Worm (Caenorhabditis elegans): Measurements from ENCODE around the gene F13H8.8.

F13H8.8 gene

DNA sequence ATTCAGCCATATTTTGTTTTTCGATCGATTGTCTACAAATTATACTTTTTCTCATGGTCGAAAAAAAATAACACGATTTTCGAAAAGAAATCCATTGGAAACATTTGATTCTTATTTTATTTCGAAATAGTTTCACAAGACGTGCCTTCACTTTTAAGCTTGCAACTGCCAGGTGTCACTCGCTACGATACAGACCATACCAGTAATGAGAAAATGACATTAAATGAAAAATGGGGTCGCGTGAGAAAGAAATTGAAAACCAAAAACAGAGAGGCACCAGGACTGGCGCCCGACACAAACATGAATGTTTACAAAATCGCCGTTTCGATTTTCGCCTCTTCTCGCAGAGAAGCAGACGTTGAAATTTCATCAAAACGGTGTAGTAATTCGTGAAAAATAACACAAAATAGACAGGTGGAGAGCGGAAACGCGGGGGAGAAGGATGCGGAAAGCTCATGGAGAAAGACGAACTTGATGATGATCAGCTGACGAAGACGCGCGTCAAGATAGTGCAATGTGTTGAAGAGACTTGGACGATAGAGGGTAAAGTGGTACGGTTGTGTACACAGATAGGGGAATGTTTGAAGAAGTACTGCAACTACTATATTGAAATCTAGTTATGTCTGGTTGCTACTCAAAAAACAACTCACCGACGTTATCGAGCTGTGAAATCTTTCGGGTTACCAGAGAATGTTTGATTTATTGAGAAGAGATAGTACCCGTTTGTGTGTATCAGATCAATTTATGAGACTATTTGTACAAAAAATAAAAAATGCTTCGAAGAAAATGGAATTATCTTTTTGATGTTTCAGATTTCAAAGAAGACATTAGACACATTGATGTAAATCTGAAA is 31.6 kb downstream of the F13H8.8 start (continued):
- TF ChIP-seq hlh-11 (tag; optimal IDR thresholded peaks at IDR 0.05) (peak; percentile 59), mxl-3 (GFP tag; optimal IDR thresholded peaks at IDR 0.05) (no peak), hlh-30 (tag; optimal IDR thresholded peaks at IDR 0.05; ENCODE audit: insufficient read depth) (peak; percentile 49), ztf-7 (tag; optimal IDR thresholded peaks at IDR 0.05) (no peak), R02D3.7 (tag; optimal IDR thresholded peaks at IDR 0.05) (no peak), nhr-111 (GFP tag; optimal IDR thresholded peaks at IDR 0.05) (no peak)

DNA sequence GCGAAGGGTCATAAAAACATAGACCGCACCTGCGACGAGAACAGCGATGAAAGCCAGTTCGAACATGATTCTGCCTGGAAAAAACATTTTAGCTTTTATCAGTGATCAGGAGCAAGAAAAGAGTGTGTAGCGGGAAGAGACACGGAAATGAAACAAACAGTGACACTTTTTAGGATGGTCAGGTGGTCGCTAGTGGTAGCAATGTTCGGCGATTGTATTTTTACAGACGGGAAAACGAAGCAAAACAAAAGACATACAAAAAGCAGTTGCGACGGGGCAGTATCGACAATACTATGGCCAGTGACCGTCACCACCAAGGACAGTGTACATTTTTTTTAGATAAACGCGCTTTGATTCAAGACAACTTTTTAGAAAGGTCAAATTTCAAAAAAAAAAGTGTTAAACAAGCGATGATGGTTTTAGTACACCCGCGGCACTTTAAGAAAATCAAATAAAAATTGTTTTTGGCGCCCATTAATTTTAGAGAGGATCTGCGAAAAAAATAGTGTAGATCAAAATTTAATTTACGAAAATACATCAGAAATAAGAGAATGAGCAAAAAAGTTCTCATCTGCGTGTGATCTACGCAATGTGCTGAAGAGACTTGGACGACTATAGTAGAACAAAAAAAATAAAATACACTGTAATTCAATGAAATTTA is 32.3 kb downstream of the F13H8.8 start, which contains the start of gene T24H7.9:
T24H7.9 (minus strand) TSS at position 74 of the 661 bp plus-strand sequence.
- peak; percentile 68 for TF ChIP-seq aha-1 (tag)
- no peak for TF ChIP-seq zag-1 (tag; optimal IDR thresholded peaks at IDR 0.05)
- TF ChIP-seq daf-16 (GFP tag; optimal IDR thresholded peaks at IDR 0.05): no peak
- TF ChIP-seq daf-16 (tag; optimal IDR thresholded peaks at IDR 0.05): peak; percentile 60
- peak; percentile 37; the same call in 1 of the 2 replicates for TF ChIP-seq dmd-6 (GFP tag; IDR thresholded peaks at IDR 0.05)
- peak; percentile 8 for TF ChIP-seq mep-1 (tag; optimal IDR thresholded peaks at IDR 0.05)
- peak; percentile 43; the same call in 1 of the 2 replicates for TF ChIP-seq lin-29 (GFP tag; IDR thresholded peaks at IDR 0.05)
- peak; percentile 61 for TF ChIP-seq dve-1 (tag; optimal IDR thresholded peaks at IDR 0.05; ENCODE audit: insufficient read depth)
- peak; percentile 66 for TF ChIP-seq hlh-30 (tag; optimal IDR thresholded peaks at IDR 0.05; ENCODE audit: insufficient read depth)
- 0 out of 2 replicates have a peak, but pooled peaks have one; percentile 41 for TF ChIP-seq lin-1 (GFP tag; IDR thresholded peaks at IDR 0.05)
- TF ChIP-seq mes-2 (tag; optimal IDR thresholded peaks at IDR 0.05; ENCODE audit: poor library complexity, severe bottlenecking): peak; percentile 23
- peak; percentile 31 for TF ChIP-seq nhr-28 (tag; optimal IDR thresholded peaks at IDR 0.05)
- no peak for TF ChIP-seq ztf-11 (tag; optimal IDR thresholded peaks at IDR 0.05)
- no peak for TF ChIP-seq zip-2 (tag; optimal IDR thresholded peaks at IDR 0.05)
- peak; percentile 68 for TF ChIP-seq hlh-11 (tag; optimal IDR thresholded peaks at IDR 0.05)
- TF ChIP-seq php-3 (GFP tag; IDR thresholded peaks at IDR 0.05): no peak

DNA sequence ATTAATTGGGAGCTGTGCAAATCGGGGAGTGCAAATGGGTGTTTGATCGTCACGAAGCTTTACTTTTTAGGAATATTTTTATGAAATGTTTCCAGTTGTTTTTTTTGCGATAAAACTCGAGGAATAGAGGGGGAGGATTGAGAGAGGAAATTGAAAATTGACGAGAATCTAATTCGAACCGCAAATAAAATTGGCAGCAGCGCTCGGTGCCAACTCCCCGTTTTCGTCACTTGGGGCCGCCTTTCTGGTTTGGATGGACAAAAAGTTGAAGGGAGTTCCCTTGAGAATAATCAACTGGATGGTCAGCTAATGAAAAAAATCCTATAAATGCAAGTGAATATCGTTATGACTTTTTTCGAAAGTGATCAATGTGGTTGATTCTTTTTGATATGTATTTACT is 37.8 kb downstream of the F13H8.8 start:
- peak; percentile 26 for TF ChIP-seq ces-1 (GFP tag; optimal IDR thresholded peaks at IDR 0.05)
- no peak for TF ChIP-seq duxl-1 (tag; optimal IDR thresholded peaks at IDR 0.05; ENCODE audit: poor library complexity)

DNA sequence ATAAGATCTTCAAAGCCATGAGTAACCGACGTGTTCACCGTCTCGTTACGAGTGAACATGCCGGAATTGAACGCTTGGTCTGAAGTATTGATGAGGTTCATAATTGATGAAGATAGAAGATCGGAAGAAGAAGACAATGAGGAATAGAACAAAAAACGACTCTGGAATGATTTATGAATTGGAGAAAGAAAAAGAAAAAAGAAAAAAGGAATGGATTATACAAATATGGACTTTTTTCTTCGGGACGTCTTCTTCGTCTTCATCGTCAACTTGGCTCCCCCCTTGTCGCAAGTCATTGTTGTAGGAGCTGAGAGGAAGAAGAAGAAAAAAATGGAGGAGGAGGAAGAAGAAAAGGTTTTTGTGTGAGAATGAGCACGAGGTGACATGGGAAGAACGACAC is 40.9 kb downstream of the F13H8.8 start, which contains the start of gene srsy-2:
srsy-2 (minus strand) TSS at position 101 of the 400 bp plus-strand sequence.
- TF ChIP-seq ztf-11 (tag; optimal IDR thresholded peaks at IDR 0.05) (no peak), fkh-10 (GFP tag; optimal IDR thresholded peaks at IDR 0.05) (peak; percentile 32), gei-8 (GFP tag; optimal IDR thresholded peaks at IDR 0.05) (no peak), ZK337.2 (GFP tag; IDR thresholded peaks at IDR 0.05) (no peak), hlh-30 (tag; optimal IDR thresholded peaks at IDR 0.05; ENCODE audit: insufficient read depth) (no peak), aha-1 (tag) (peak; percentile 28)

DNA sequence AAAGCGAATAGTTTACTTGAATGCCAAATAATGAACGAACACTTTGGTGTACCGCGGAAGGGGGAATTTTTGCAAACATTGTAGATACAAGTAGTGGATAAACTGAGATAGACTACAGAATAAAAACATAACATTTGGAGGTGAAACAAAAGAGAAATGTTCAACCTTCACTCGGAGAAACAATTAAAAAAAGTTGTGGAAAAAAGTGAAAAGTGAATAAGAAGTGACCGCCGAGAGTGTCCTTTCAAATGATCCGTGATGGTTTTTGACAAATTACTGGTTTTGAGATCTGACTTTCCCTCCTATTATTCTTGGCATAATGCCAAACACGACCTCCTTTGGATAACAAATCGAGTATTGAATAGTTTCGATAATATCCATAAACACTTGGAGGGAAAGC is 44.1 kb downstream of the F13H8.8 start:
- TF ChIP-seq nhr-6 (tag; optimal IDR thresholded peaks at IDR 0.05): no peak
- no peak for TF ChIP-seq egl-27 (tag; optimal IDR thresholded peaks at IDR 0.05)
- no peak for TF ChIP-seq unc-130 (GFP tag; optimal IDR thresholded peaks at IDR 0.05)
- TF ChIP-seq mep-1 (tag; optimal IDR thresholded peaks at IDR 0.05): no peak
- TF ChIP-seq mxl-3 (GFP tag; optimal IDR thresholded peaks at IDR 0.05): no peak
- no peak for TF ChIP-seq unc-62 (GFP tag; optimal IDR thresholded peaks at IDR 0.05 in 1 of 2)
- no peak for TF ChIP-seq unc-62 (tag; optimal IDR thresholded peaks at IDR 0.05)
- TF ChIP-seq ceh-44 (GFP tag; IDR thresholded peaks at IDR 0.05): no peak
- no peak for TF ChIP-seq nhr-48 (tag; optimal IDR thresholded peaks at IDR 0.05)
- no peak for TF ChIP-seq nhr-77 (tag; optimal IDR thresholded peaks at IDR 0.05)

Measured in whole organism, L4 larva.